Worm (Caenorhabditis elegans): ENCODE results near the gene klp-11.

klp-11 gene

ce11 chrIV:8729636-8730035 is 32.2 kb downstream of the klp-11 start (continued):
- TF ChIP-seq dmd-6 (GFP tag; IDR thresholded peaks at IDR 0.05) (peak; percentile 83), snpc-1.2 (GFP tag; IDR thresholded peaks at IDR 0.05) (no peak), mdt-29 (GFP tag; IDR thresholded peaks at IDR 0.05) (no peak), nhr-77 (tag; optimal IDR thresholded peaks at IDR 0.05) (no peak), hlh-30 (tag; optimal IDR thresholded peaks at IDR 0.05; ENCODE audit: insufficient read depth) (peak; percentile 20), nhr-102 (tag; optimal IDR thresholded peaks at IDR 0.05) (peak; percentile 6), rbr-2 (tag; optimal IDR thresholded peaks at IDR 0.05) (no peak), Y75B8A.6 (GFP tag; IDR thresholded peaks at IDR 0.05) (no peak), daf-19 (GFP tag; conservative IDR thresholded peaks at IDR 0.05) (no peak), php-3 (GFP tag; IDR thresholded peaks at IDR 0.05) (peak; percentile 22; the same call in 1 of the 2 replicates), Y5F2A.4 (GFP tag; optimal IDR thresholded peaks at IDR 0.05) (no peak), zip-2 (tag; optimal IDR thresholded peaks at IDR 0.05) (no peak), lir-3 (tag; optimal IDR thresholded peaks at IDR 0.05) (no peak), daf-8 (GFP tag; IDR thresholded peaks at IDR 0.05) (no peak), ceh-28 (tag; optimal IDR thresholded peaks at IDR 0.05) (no peak), ces-1 (GFP tag; optimal IDR thresholded peaks at IDR 0.05) (no peak), dpl-1 (GFP tag; optimal IDR thresholded peaks at IDR 0.05) (no peak), duxl-1 (tag; optimal IDR thresholded peaks at IDR 0.05; ENCODE audit: poor library complexity) (no peak), hlh-11 (tag; optimal IDR thresholded peaks at IDR 0.05) (peak; percentile 60), unc-62 (GFP tag; optimal IDR thresholded peaks at IDR 0.05 in 1 of 2) (no peak), unc-62 (tag; optimal IDR thresholded peaks at IDR 0.05) (no peak), snpc-4 (tag; optimal IDR thresholded peaks at IDR 0.05) (no peak), F26F4.8 (GFP tag; conservative IDR thresholded peaks at IDR 0.05) (no peak)

ce11 chrIV:8728122-8728521 is 33.7 kb downstream of the klp-11 start, which contains the start of gene otub-3:
TSS of gene otub-3 (plus strand) at chrIV:8728177.
- TF ChIP-seq F49E8.2 (tag; optimal IDR thresholded peaks at IDR 0.05; ENCODE audit: borderline replicate concordance) (peak; percentile 15), aha-1 (tag) (no peak), nhr-11 (tag; optimal IDR thresholded peaks at IDR 0.05) (no peak), zag-1 (tag; optimal IDR thresholded peaks at IDR 0.05) (no peak), lin-29 (GFP tag; IDR thresholded peaks at IDR 0.05) (no peak), Y5F2A.4 (GFP tag; optimal IDR thresholded peaks at IDR 0.05) (no peak), snpc-4 (tag; optimal IDR thresholded peaks at IDR 0.05) (no peak), F10B5.3 (tag; optimal IDR thresholded peaks at IDR 0.05) (no peak)

DNA sequence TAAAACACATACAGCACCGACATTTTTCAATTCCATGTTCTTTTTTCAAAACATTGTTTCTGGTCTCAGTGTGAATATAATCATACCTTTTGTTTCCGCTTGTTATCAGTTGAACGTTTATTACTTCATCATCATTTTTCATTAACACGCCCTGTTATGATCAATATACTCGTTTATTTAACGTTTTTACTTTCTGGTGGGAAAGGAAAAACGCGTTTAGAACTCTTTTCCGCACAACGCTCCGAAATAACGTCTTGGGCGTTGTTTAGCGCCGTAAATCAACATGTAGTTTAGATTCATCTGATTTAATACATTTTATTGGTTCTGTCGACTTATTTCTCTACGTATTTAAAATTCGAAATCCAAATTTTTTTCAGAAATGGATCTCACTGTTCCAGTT is 36.5 kb downstream of the klp-11 start, which contains the start of gene pgm-3:
TSS of gene pgm-3 (plus strand) at position 378 of the 400 bp plus-strand sequence.
- no peak for TF ChIP-seq daf-16 (GFP tag; optimal IDR thresholded peaks at IDR 0.05)
- peak; percentile 77 for TF ChIP-seq daf-16 (tag; optimal IDR thresholded peaks at IDR 0.05)
- peak; percentile 22 for TF ChIP-seq hlh-11 (tag; optimal IDR thresholded peaks at IDR 0.05)
- TF ChIP-seq R02D3.7 (tag; optimal IDR thresholded peaks at IDR 0.05): peak; percentile 15
- TF ChIP-seq T20F7.1 (GFP tag; optimal IDR thresholded peaks at IDR 0.05): peak; percentile 84
- peak; percentile 63 for TF ChIP-seq pqm-1 (tag; optimal IDR thresholded peaks at IDR 0.05)
- no peak for TF ChIP-seq nhr-41 (GFP tag; IDR thresholded peaks at IDR 0.05)
- no peak for TF ChIP-seq madf-5 (GFP tag; IDR thresholded peaks at IDR 0.05)
- TF ChIP-seq saeg-2 (GFP tag; IDR thresholded peaks at IDR 0.05): no peak
- peak; percentile 64 for TF ChIP-seq nhr-28 (tag; optimal IDR thresholded peaks at IDR 0.05)

DNA sequence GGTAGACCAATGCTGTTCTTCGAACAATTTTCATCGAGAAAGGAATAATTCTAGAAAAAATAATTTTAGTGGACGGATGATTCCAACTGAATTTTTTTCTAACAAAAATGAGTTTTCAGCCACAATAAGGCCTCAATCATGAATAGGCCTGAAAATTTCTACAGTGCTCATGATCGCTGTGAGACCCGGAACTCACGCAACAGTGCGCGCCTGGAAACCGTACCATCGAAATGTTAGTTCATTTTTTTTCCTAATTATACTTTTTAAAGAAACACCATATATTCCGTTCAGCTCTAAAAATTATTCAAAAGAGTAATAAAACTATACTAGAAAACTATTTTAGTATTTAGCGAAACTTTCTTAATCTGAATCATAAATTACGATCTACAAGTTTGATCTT is 37.0 kb downstream of the klp-11 start:
- TF ChIP-seq zag-1 (tag; optimal IDR thresholded peaks at IDR 0.05) (no peak), daf-19 (GFP tag; conservative IDR thresholded peaks at IDR 0.05) (no peak), F49E8.2 (tag; optimal IDR thresholded peaks at IDR 0.05; ENCODE audit: borderline replicate concordance) (no peak), snpc-4 (tag; optimal IDR thresholded peaks at IDR 0.05) (no peak), dmd-8 (GFP tag; IDR thresholded peaks at IDR 0.05) (no peak), hif-1 (tag; optimal IDR thresholded peaks at IDR 0.05) (no peak), set-16 (GFP tag; IDR thresholded peaks at IDR 0.05) (no peak), ceh-44 (GFP tag; IDR thresholded peaks at IDR 0.05) (no peak), madf-9 (GFP tag; conservative IDR thresholded peaks at IDR 0.05) (no peak), nhr-11 (tag; optimal IDR thresholded peaks at IDR 0.05) (no peak), nhr-10 (tag; optimal IDR thresholded peaks at IDR 0.05) (no peak), lir-3 (tag; optimal IDR thresholded peaks at IDR 0.05) (no peak), lin-29 (GFP tag; IDR thresholded peaks at IDR 0.05) (no peak), lin-13 (GFP tag; optimal IDR thresholded peaks at IDR 0.05) (no peak), dpl-1 (GFP tag; optimal IDR thresholded peaks at IDR 0.05) (no peak), nhr-111 (GFP tag; optimal IDR thresholded peaks at IDR 0.05) (no peak), ZK546.5 (tag; optimal IDR thresholded peaks at IDR 0.05) (no peak), nhr-28 (tag; optimal IDR thresholded peaks at IDR 0.05) (no peak), Y48G9A.11 (GFP tag; IDR thresholded peaks at IDR 0.05) (no peak)

All from whole organism, L4 larva.